Worm (Caenorhabditis elegans): ENCODE data around the gene F40A3.1.

The F40A3.1 gene

ce11 chrV:7899761-7900160 is 8.4 kb downstream of the F40A3.1 start, which contains the start of gene F40A3.7:
F40A3.7 (minus strand) TSS chrV:7899861.
- TF ChIP-seq unc-39 (tag; optimal IDR thresholded peaks at IDR 0.05), result no peak
- TF ChIP-seq mep-1 (tag; optimal IDR thresholded peaks at IDR 0.05), result no peak

DNA sequence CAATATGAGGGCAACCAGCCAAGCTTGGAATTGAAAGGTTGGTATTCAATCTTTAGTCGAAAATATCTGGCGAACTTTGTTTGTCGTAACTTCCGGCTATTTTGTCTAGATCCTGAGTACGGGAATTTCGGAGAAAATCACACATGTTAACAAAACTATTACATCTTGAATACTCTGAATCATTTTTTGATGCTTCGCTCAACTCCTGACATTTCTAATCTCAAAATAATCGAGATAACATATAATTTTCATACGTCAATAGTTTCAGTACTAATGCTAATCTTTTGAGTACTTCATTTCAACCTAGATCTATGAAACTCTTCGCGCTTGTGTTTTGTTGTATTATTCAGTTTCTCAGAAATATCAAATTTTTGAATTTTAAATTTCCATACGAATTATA is 9.9 kb downstream of the F40A3.1 start:
- no peak for TF ChIP-seq nhr-76 (tag; optimal IDR thresholded peaks at IDR 0.05)
- no peak for TF ChIP-seq tbx-8 (GFP tag; optimal IDR thresholded peaks at IDR 0.05)
- no peak for TF ChIP-seq ceh-43 (GFP tag; optimal IDR thresholded peaks at IDR 0.05)
- no peak for TF ChIP-seq sptf-1 (tag; optimal IDR thresholded peaks at IDR 0.05)
- no peak for TF ChIP-seq flh-1 (GFP tag; optimal IDR thresholded peaks at IDR 0.05)
- no peak for TF ChIP-seq hlh-1 (tag; optimal IDR thresholded peaks at IDR 0.05)
- no peak for TF ChIP-seq ztf-11 (tag; optimal IDR thresholded peaks at IDR 0.05)
- TF ChIP-seq nhr-28 (tag; optimal IDR thresholded peaks at IDR 0.05), result no peak
- no peak for TF ChIP-seq nhr-237 (tag; optimal IDR thresholded peaks at IDR 0.05)
- TF ChIP-seq nhr-2 (tag; optimal IDR thresholded peaks at IDR 0.05), result no peak
- TF ChIP-seq ces-1 (GFP tag; optimal IDR thresholded peaks at IDR 0.05), result no peak
- no peak for TF ChIP-seq unc-120 (tag; optimal IDR thresholded peaks at IDR 0.05; ENCODE audit: poor library complexity, severe bottlenecking)
- TF ChIP-seq ceh-83 (GFP tag; optimal IDR thresholded peaks at IDR 0.05), result no peak
- TF ChIP-seq drap-1 (GFP tag; optimal IDR thresholded peaks at IDR 0.05), result no peak
- TF ChIP-seq unc-39 (tag; optimal IDR thresholded peaks at IDR 0.05), result no peak
- TF ChIP-seq mep-1 (tag; optimal IDR thresholded peaks at IDR 0.05), result no peak
- no peak for TF ChIP-seq elt-3 (tag; optimal IDR thresholded peaks at IDR 0.05)
- no peak for TF ChIP-seq M03D4.4 (tag; optimal IDR thresholded peaks at IDR 0.05)
- TF ChIP-seq lin-13 (tag; optimal IDR thresholded peaks at IDR 0.05), result no peak

DNA sequence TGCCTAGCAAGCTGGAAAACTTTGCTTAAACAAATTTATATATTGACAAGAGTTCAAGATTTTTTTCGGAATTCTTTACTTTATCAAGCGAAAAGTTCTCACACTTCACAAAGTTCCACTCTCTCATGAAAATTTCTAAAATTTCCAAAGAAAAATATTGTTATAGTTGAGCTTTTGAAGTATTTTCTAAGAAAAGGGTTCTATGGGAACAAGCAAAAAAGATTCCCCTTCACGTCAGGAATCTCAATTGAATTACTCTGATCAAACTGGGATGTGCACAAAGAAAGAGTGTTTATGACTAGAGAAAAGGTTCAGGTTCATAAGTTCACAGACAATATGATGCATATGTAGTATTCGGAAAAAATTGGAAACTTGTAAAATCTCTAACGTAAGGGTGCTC is 13.1 kb downstream of the F40A3.1 start:
- TF ChIP-seq ceh-43 (GFP tag; optimal IDR thresholded peaks at IDR 0.05) (no peak), sem-2 (GFP tag; optimal IDR thresholded peaks at IDR 0.05) (no peak), mep-1 (tag; optimal IDR thresholded peaks at IDR 0.05) (no peak), nhr-76 (tag; optimal IDR thresholded peaks at IDR 0.05) (no peak), ztf-11 (tag; optimal IDR thresholded peaks at IDR 0.05) (no peak), snpc-4 (tag; optimal IDR thresholded peaks at IDR 0.05) (no peak), lin-13 (tag; optimal IDR thresholded peaks at IDR 0.05) (no peak), nhr-28 (tag; optimal IDR thresholded peaks at IDR 0.05) (no peak), unc-120 (tag; optimal IDR thresholded peaks at IDR 0.05; ENCODE audit: poor library complexity, severe bottlenecking) (no peak), lsy-2 (tag; optimal IDR thresholded peaks at IDR 0.05) (no peak), mls-2 (tag; optimal IDR thresholded peaks at IDR 0.05) (no peak), cnd-1 (tag; optimal IDR thresholded peaks at IDR 0.05) (no peak), ceh-83 (GFP tag; optimal IDR thresholded peaks at IDR 0.05) (no peak), blmp-1 (tag; optimal IDR thresholded peaks at IDR 0.05) (no peak), elt-3 (tag; optimal IDR thresholded peaks at IDR 0.05) (no peak)

- TF ChIP-seq nhr-2 (tag; optimal IDR thresholded peaks at IDR 0.05) (no peak), elt-3 (tag; optimal IDR thresholded peaks at IDR 0.05) (no peak), nhr-28 (tag; optimal IDR thresholded peaks at IDR 0.05) (no peak), ceh-83 (GFP tag; optimal IDR thresholded peaks at IDR 0.05) (no peak), cnd-1 (tag; optimal IDR thresholded peaks at IDR 0.05) (no peak), ham-2 (GFP tag; optimal IDR thresholded peaks at IDR 0.05) (no peak), blmp-1 (tag; optimal IDR thresholded peaks at IDR 0.05) (no peak)
Observed at ce11 chrV:7908431-7908830, 17.1 kb downstream of the F40A3.1 start.

- TF ChIP-seq pha-4 (tag; optimal IDR thresholded peaks at IDR 0.05), result no peak
- TF ChIP-seq cnd-1 (tag; optimal IDR thresholded peaks at IDR 0.05), result no peak
- TF ChIP-seq flh-1 (GFP tag; optimal IDR thresholded peaks at IDR 0.05), result no peak
Observed at ce11 chrV:7925483-7925882, 34.2 kb downstream of the F40A3.1 start, which contains the start of gene srsx-7. srsx-7 (plus strand) TSS chrV:7925783.

DNA sequence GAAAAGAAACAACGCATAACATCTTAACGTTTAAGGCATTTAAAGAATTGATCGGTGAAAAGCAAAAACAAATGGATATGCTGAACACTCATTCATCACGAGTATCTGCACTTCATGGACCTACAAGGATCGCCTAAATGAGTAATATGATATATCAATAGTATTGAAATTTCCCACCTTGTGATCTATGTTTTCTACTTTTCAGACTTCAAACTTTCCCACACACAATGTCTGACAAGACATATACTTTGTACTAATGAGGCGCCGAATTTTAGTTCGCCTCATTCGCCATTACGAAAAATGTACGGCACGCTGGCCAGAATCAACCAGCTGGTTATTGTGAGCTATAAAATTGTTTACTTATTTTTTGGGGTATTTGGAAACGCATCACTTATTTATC is 35.5 kb downstream of the F40A3.1 start, which contains the start of gene srsx-6:
Gene srsx-6, plus strand, starts transcription at position 301 of the 400 bp plus-strand sequence.
- TF ChIP-seq flh-1 (GFP tag; optimal IDR thresholded peaks at IDR 0.05) (no peak), nhr-2 (tag; optimal IDR thresholded peaks at IDR 0.05) (no peak), unc-120 (tag; optimal IDR thresholded peaks at IDR 0.05; ENCODE audit: poor library complexity, severe bottlenecking) (no peak)

- TF ChIP-seq mep-1 (tag; optimal IDR thresholded peaks at IDR 0.05), result no peak
- no peak for TF ChIP-seq unc-62 (GFP tag; optimal IDR thresholded peaks at IDR 0.05)
- no peak for TF ChIP-seq elt-3 (tag; optimal IDR thresholded peaks at IDR 0.05)
- TF ChIP-seq pha-4 (tag; optimal IDR thresholded peaks at IDR 0.05), result no peak
- no peak for TF ChIP-seq nhr-28 (tag; optimal IDR thresholded peaks at IDR 0.05)
- TF ChIP-seq zip-8 (tag; optimal IDR thresholded peaks at IDR 0.05), result no peak
- no peak for TF ChIP-seq flh-1 (GFP tag; optimal IDR thresholded peaks at IDR 0.05)
- no peak for TF ChIP-seq nhr-237 (tag; optimal IDR thresholded peaks at IDR 0.05)
- no peak for TF ChIP-seq lin-32 (GFP tag; optimal IDR thresholded peaks at IDR 0.05)
- no peak for TF ChIP-seq sptf-1 (tag; optimal IDR thresholded peaks at IDR 0.05)
- TF ChIP-seq M03D4.4 (tag; optimal IDR thresholded peaks at IDR 0.05), result no peak
- no peak for TF ChIP-seq ham-2 (GFP tag; optimal IDR thresholded peaks at IDR 0.05)
- no peak for TF ChIP-seq nhr-2 (tag; optimal IDR thresholded peaks at IDR 0.05)
Observed at ce11 chrV:7928660-7929059, 37.3 kb downstream of the F40A3.1 start, which contains the start of gene srsx-5. srsx-5 (plus strand) TSS chrV:7928960.
